Worm (Caenorhabditis elegans): ENCODE measurements around the gene ZK1058.3.

Gene ZK1058.3

ce11 chrIII:3918569-3918968, at the start of gene ZK1058.3:
ZK1058.3 (plus strand) TSS chrIII:3918869.
- TF ChIP-seq aly-1 (tag; optimal IDR thresholded peaks at IDR 0.05) (no peak), ets-7 (tag; optimal IDR thresholded peaks at IDR 0.05) (no peak), ama-1 (optimal IDR thresholded peaks at IDR 0.05) (no peak), ceh-13 (GFP tag; optimal IDR thresholded peaks at IDR 0.05) (no peak), tra-4 (tag; optimal IDR thresholded peaks at IDR 0.05) (no peak), pes-1 (GFP tag; IDR thresholded peaks at IDR 0.05) (no peak), B0310.2 (tag; optimal IDR thresholded peaks at IDR 0.05) (no peak), tbx-11 (GFP tag; IDR thresholded peaks at IDR 0.05) (no peak), sea-1 (GFP tag; conservative IDR thresholded peaks at IDR 0.05) (no peak), ceh-36 (tag; optimal IDR thresholded peaks at IDR 0.05) (no peak), hmg-4 (GFP tag; optimal IDR thresholded peaks at IDR 0.05) (no peak)

DNA sequence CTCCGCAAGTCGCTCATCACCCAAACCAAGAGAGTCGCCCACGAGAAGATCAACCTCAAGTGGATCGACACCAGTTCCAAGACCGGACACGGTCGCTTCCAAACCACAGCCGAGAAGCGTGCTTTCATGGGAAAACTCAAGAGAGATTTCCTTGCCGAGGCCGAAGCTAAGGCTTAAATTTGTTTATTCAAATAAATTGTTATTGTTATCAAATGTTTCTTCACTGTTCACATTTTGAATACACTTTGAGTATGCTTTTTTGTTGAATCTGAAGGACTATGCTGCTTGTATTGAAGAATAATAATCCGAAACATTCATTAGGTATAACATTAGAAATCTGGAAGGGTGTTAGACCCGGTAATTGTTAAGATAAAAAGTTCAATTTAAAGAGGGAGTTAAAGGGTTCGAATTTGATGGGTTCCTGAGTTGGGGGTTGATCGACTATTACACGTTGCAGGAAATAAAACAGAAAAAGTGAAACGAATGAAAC, 49.3 kb upstream of the ZK1058.3 start:
- TF ChIP-seq ama-1 (optimal IDR thresholded peaks at IDR 0.05) (peak; percentile 72), tbx-37 (GFP tag; conservative IDR thresholded peaks at IDR 0.05) (0 out of 2 replicates have a peak, but pooled peaks have one; percentile 22), tra-4 (tag; optimal IDR thresholded peaks at IDR 0.05) (no peak), aly-1 (tag; optimal IDR thresholded peaks at IDR 0.05) (no peak), scrt-1 (GFP tag; IDR thresholded peaks at IDR 0.05) (0 out of 2 replicates have a peak, but pooled peaks have one; percentile 21), flt-1 (GFP tag; IDR thresholded peaks at IDR 0.05) (no peak)

- TF ChIP-seq ama-1 (optimal IDR thresholded peaks at IDR 0.05) = no peak
- TF ChIP-seq scrt-1 (GFP tag; IDR thresholded peaks at IDR 0.05) = no peak
- TF ChIP-seq F13C5.2 (tag; optimal IDR thresholded peaks at IDR 0.05) = no peak
- no peak for TF ChIP-seq ets-7 (tag; optimal IDR thresholded peaks at IDR 0.05)
- no peak for TF ChIP-seq tbx-37 (GFP tag; conservative IDR thresholded peaks at IDR 0.05)
- no peak for TF ChIP-seq hnd-1 (tag; optimal IDR thresholded peaks at IDR 0.05)
- no peak for TF ChIP-seq hmbx-1 (tag; optimal IDR thresholded peaks at IDR 0.05)
- no peak for TF ChIP-seq tra-4 (tag; optimal IDR thresholded peaks at IDR 0.05)
- TF ChIP-seq aly-1 (tag; optimal IDR thresholded peaks at IDR 0.05) = no peak
- TF ChIP-seq ceh-13 (GFP tag; optimal IDR thresholded peaks at IDR 0.05) = no peak
- no peak for TF ChIP-seq sea-1 (GFP tag; conservative IDR thresholded peaks at IDR 0.05)
- TF ChIP-seq tbx-11 (GFP tag; IDR thresholded peaks at IDR 0.05) = no peak
Observed at ce11 chrIII:3871763-3872486, 46.7 kb upstream of the ZK1058.3 start.

- no peak for TF ChIP-seq aly-1 (tag; optimal IDR thresholded peaks at IDR 0.05)
- peak; percentile 50 for TF ChIP-seq ama-1 (optimal IDR thresholded peaks at IDR 0.05)
- no peak for TF ChIP-seq tbx-11 (GFP tag; IDR thresholded peaks at IDR 0.05)
Observed at ce11 chrIII:3872978-3873377, 45.7 kb upstream of the ZK1058.3 start.

DNA sequence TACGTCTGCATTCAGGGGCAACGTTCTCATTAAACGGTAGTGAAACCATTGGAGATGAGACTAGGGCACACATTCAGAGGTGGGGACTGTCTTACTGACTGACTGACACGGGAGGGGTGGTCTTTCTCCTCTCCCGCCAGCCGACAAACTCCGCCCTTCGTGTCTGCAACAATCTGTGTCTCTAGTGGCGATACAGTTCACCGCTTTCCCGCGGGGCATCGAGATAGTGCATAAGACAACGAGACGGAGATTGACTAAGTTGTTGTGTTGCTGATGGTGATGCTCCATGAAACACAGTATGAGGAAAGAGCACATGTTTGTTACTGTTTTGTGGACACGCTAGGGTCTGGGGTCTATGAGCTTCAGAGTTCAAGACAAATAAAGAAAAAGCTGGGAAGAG, 45.2 kb upstream of the ZK1058.3 start:
- TF ChIP-seq hmg-4 (GFP tag; optimal IDR thresholded peaks at IDR 0.05) = peak; percentile 48
- TF ChIP-seq scrt-1 (GFP tag; IDR thresholded peaks at IDR 0.05) = no peak; the same call in 1 of the 2 replicates

DNA sequence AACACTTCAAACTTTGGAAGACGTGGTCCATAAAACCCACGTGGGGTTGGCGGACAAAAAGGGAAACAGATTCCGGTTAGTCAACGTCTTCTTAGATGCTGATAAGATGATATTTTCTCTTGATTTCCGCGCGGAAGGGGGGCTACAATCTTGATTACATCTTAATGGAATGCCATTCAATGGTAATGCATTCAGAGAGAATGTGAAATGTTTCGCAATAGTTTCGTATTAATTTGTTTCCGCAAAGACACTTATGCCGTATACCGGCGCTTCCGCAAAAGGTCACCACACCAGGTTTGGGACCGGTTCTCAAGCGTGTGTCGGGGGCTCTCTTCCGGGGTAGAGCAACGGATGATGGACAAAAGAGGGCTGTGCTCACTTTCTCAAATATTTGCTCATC, 44.2 kb upstream of the ZK1058.3 start:
- no peak for TF ChIP-seq ceh-13 (GFP tag; optimal IDR thresholded peaks at IDR 0.05)
- TF ChIP-seq ets-7 (tag; optimal IDR thresholded peaks at IDR 0.05) = no peak
- TF ChIP-seq hnd-1 (tag; optimal IDR thresholded peaks at IDR 0.05) = no peak
- TF ChIP-seq hmbx-1 (tag; optimal IDR thresholded peaks at IDR 0.05) = no peak
- TF ChIP-seq pes-1 (GFP tag; IDR thresholded peaks at IDR 0.05) = no peak
- no peak for TF ChIP-seq tbx-37 (GFP tag; conservative IDR thresholded peaks at IDR 0.05)
- no peak for TF ChIP-seq scrt-1 (GFP tag; IDR thresholded peaks at IDR 0.05)
- TF ChIP-seq tbx-11 (GFP tag; IDR thresholded peaks at IDR 0.05) = no peak
- TF ChIP-seq F13C5.2 (tag; optimal IDR thresholded peaks at IDR 0.05) = no peak
- TF ChIP-seq tra-4 (tag; optimal IDR thresholded peaks at IDR 0.05) = no peak
- no peak for TF ChIP-seq flt-1 (GFP tag; IDR thresholded peaks at IDR 0.05)
- TF ChIP-seq ceh-36 (tag; optimal IDR thresholded peaks at IDR 0.05) = no peak
- no peak for TF ChIP-seq sea-1 (GFP tag; conservative IDR thresholded peaks at IDR 0.05)
- no peak for TF ChIP-seq B0310.2 (tag; optimal IDR thresholded peaks at IDR 0.05)
- TF ChIP-seq hmg-4 (GFP tag; optimal IDR thresholded peaks at IDR 0.05) = no peak
- TF ChIP-seq aly-1 (tag; optimal IDR thresholded peaks at IDR 0.05) = no peak

ce11 chrIII:3874895-3875294, 43.8 kb upstream of the ZK1058.3 start:
- TF ChIP-seq hnd-1 (tag; optimal IDR thresholded peaks at IDR 0.05) (no peak), hmg-4 (GFP tag; optimal IDR thresholded peaks at IDR 0.05) (no peak), tra-4 (tag; optimal IDR thresholded peaks at IDR 0.05) (no peak), flt-1 (GFP tag; IDR thresholded peaks at IDR 0.05) (no peak), ceh-13 (GFP tag; optimal IDR thresholded peaks at IDR 0.05) (no peak), B0310.2 (tag; optimal IDR thresholded peaks at IDR 0.05) (no peak), aly-1 (tag; optimal IDR thresholded peaks at IDR 0.05) (no peak), ets-7 (tag; optimal IDR thresholded peaks at IDR 0.05) (no peak), pes-1 (GFP tag; IDR thresholded peaks at IDR 0.05) (no peak), F13C5.2 (tag; optimal IDR thresholded peaks at IDR 0.05) (no peak), ceh-36 (tag; optimal IDR thresholded peaks at IDR 0.05) (no peak), tbx-37 (GFP tag; conservative IDR thresholded peaks at IDR 0.05) (no peak), sea-1 (GFP tag; conservative IDR thresholded peaks at IDR 0.05) (no peak), hmbx-1 (tag; optimal IDR thresholded peaks at IDR 0.05) (no peak)

DNA sequence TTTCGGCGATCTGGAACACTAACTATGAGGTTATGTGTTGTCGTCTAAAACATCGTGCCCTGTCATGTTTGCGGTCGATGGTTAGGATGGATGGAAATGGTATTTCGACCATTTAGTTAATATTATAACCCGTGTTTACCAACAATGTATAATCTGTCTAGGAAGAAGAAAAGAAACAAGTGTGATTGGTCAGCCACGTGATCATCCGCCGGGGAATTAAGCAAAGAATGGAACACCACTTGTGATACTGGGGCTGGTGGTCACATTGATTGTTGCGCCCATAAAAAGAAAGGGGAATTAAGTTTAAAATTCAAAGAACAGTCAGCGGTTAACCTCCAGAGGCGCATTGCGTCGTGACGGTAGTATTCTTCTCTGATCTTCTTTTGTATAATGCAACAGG, 43.1 kb upstream of the ZK1058.3 start:
- no peak for TF ChIP-seq B0310.2 (tag; optimal IDR thresholded peaks at IDR 0.05)
- TF ChIP-seq tbx-37 (GFP tag; conservative IDR thresholded peaks at IDR 0.05) = no peak
- no peak for TF ChIP-seq F13C5.2 (tag; optimal IDR thresholded peaks at IDR 0.05)
- TF ChIP-seq aly-1 (tag; optimal IDR thresholded peaks at IDR 0.05) = no peak
- TF ChIP-seq hnd-1 (tag; optimal IDR thresholded peaks at IDR 0.05) = no peak
- TF ChIP-seq sea-1 (GFP tag; conservative IDR thresholded peaks at IDR 0.05) = no peak
- no peak for TF ChIP-seq hmg-4 (GFP tag; optimal IDR thresholded peaks at IDR 0.05)
- no peak for TF ChIP-seq ets-7 (tag; optimal IDR thresholded peaks at IDR 0.05)
- TF ChIP-seq tbx-11 (GFP tag; IDR thresholded peaks at IDR 0.05) = no peak
- no peak for TF ChIP-seq ama-1 (optimal IDR thresholded peaks at IDR 0.05)
- no peak for TF ChIP-seq flt-1 (GFP tag; IDR thresholded peaks at IDR 0.05)
- no peak for TF ChIP-seq hmbx-1 (tag; optimal IDR thresholded peaks at IDR 0.05)
- TF ChIP-seq tra-4 (tag; optimal IDR thresholded peaks at IDR 0.05) = no peak
- TF ChIP-seq ceh-13 (GFP tag; optimal IDR thresholded peaks at IDR 0.05) = no peak
- no peak for TF ChIP-seq pes-1 (GFP tag; IDR thresholded peaks at IDR 0.05)
- TF ChIP-seq scrt-1 (GFP tag; IDR thresholded peaks at IDR 0.05) = no peak
- no peak for TF ChIP-seq ceh-36 (tag; optimal IDR thresholded peaks at IDR 0.05)
